Worm (Caenorhabditis elegans): ENCODE results near the gene dhs-24.

ce11 chrV:19987684-19988083, 41.3 kb upstream of the dhs-24 start, which contains the start of gene sri-67:
- TF ChIP-seq ztf-29 (GFP tag; IDR thresholded peaks at IDR 0.05) (no peak), med-1 (GFP tag; optimal IDR thresholded peaks at IDR 0.05; ENCODE audit: insufficient read depth) (no peak), flt-1 (GFP tag; IDR thresholded peaks at IDR 0.05) (no peak), tab-1 (GFP tag; IDR thresholded peaks at IDR 0.05) (no peak), T22C8.4 (GFP tag; IDR thresholded peaks at IDR 0.05) (no peak), ztf-23 (GFP tag; IDR thresholded peaks at IDR 0.05) (no peak), klf-2 (GFP tag; conservative IDR thresholded peaks at IDR 0.05) (no peak)
